Worm (Caenorhabditis elegans) whole organism, young adult: Measurements from ENCODE around the gene tsp-16.

ENCODE experiments used
- F10E7.11 ChIP-seq: sonication (generic microtip); optimal IDR thresholded peaks from 2 replicates; lab custom pipeline; 2017; ENCODE audit warnings: mild to moderate bottlenecking, missing genetic modification characterization, moderate library complexity, missing compliant biosample characterization
- Y53G8AR.9 ChIP-seq: fragments of 200-800 bp; sonication (Bioruptor generic); conservative IDR thresholded peaks from 2 replicates; pipeline ENCODE4 v1.3.6; 2022; ENCODE audit warnings: missing genetic modification reagents, missing genetic modification characterization, missing compliant biosample characterization
- akir-1 ChIP-seq: fragments of 200-800 bp; sonication (Bioruptor generic); optimal IDR thresholded peaks from 2 replicates; lab custom pipeline; 2018; ENCODE audit warnings: mild to moderate bottlenecking, missing genetic modification characterization, moderate library complexity, missing compliant biosample characterization
- attf-3 ChIP-seq: fragments of 200-800 bp; sonication (Bioruptor generic); conservative IDR thresholded peaks from 2 replicates; pipeline ENCODE4 v1.3.6; 2022; ENCODE audit warnings: missing genetic modification reagents, missing genetic modification characterization, missing compliant biosample characterization
- bed-1 ChIP-seq: fragments of 200-800 bp; sonication (Bioruptor generic); IDR thresholded peaks from 2 replicates; pipeline ENCODE4 v1.3.6; 2022; ENCODE audit warnings: missing genetic modification reagents, missing genetic modification characterization, missing compliant biosample characterization
- let-607 ChIP-seq, 2 experiments: fragments of 200-800 bp in 1 of 2; sonication (Bioruptor generic) in 1 of 2; sonication (generic microtip) in 1 of 2; optimal IDR thresholded peaks; 2 replicates each; lab custom pipeline; 2016 to 2018; ENCODE audit warnings: mild to moderate bottlenecking in 2 of 2, missing compliant biosample characterization in 2 of 2, missing genetic modification characterization in 2 of 2, moderate library complexity in 2 of 2, missing genotype in 1 of 2
- pha-4 ChIP-seq: fragments of 150-350 bp; sonication (generic microtip); optimal IDR thresholded peaks from 2 replicates; lab custom pipeline; 2014; ENCODE audit warnings: missing biosample characterization, missing genetic modification reagents, missing genetic modification characterization
- rpc-1 ChIP-seq, 2 experiments: fragments of 150-350 bp in 1 of 2; sonication (generic microtip) in 1 of 2; optimal IDR thresholded peaks; 2 replicates each; lab custom pipeline; 2014 to 2018; ENCODE audit warnings: missing biosample characterization in 1 of 2, missing genetic modification characterization in 1 of 2, missing genetic modification reagents in 1 of 2, missing genotype in 1 of 2
- sdz-38 ChIP-seq: sonication (generic microtip); optimal IDR thresholded peaks from 2 replicates; lab custom pipeline; 2016; ENCODE audit warnings: missing genotype, missing genetic modification characterization, missing compliant biosample characterization

The tsp-16 gene

DNA sequence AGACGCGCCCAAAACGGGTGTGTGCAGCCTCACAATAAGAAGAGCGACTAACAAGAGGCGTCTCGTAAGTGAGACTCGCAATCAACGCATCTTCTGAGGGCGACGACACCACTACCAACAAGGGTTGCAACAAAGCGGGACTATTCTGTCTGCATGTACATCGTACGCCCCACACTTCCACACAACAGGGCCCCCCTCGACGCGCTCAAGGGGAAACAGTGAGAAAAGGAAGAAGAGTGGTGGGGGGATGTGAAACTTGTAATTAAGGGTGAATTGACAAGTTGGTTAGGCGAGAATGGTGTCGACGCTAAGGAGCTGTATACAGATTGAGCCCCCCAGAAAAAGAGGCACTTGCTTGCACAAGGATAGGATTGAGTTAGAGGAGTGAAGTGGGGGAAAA lies 43.1 kb downstream of the tsp-16 start:
- TF ChIP-seq akir-1, result no peak
- no peak for TF ChIP-seq F10E7.11 (tag; lab: Kevin White, UChicago)
- no peak for TF ChIP-seq pha-4 (tag; lab: Kevin White, UChicago)
- no peak for TF ChIP-seq let-607 (tag; optimal IDR thresholded peaks at IDR 0.05; lab: Kevin White, UChicago)
- no peak for TF ChIP-seq Y53G8AR.9 (GFP tag; lab: Robert Waterston, UW)
- TF ChIP-seq attf-3 (GFP tag; lab: Robert Waterston, UW), result no peak

DNA sequence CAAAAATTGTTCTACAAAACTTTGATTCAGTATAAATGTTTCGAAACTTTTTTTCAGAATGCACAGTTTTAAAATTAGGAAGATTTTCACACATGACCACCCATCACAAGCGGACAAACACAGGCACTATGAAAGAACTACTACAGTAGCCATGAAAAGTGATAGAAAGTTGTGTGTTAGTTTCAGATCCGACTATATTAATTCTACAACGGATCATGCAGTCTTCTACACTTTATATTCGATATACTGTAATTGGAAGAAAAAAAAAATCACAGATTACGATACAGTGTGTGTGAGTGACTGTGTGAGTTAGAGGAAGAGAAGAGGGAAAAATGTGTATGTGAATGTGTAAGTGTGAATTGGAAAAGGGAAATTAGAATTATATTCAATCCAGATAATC lies 49.6 kb downstream of the tsp-16 start:
- TF ChIP-seq bed-1 (GFP tag; lab: Robert Waterston, UW) (no peak), sdz-38 (no peak), rpc-1 (optimal IDR thresholded peaks at IDR 0.05; lab: Kevin White, UChicago) (no peak), rpc-1 (tag; optimal IDR thresholded peaks at IDR 0.05; lab: Kevin White, UChicago) (no peak)
